Worm (Caenorhabditis elegans) whole organism, young adult: ENCODE data around the gene F53A10.2.

Experiments used
- F23B12.7 ChIP-seq: sonication (generic microtip); optimal IDR thresholded peaks from 2 replicates; lab custom pipeline; 2017; ENCODE audit warnings: missing genetic modification characterization, mild to moderate bottlenecking, missing compliant biosample characterization, antibody characterized with exemption, moderate library complexity; ENCODE audit not compliant: insufficient read depth
- F33H1.4 ChIP-seq: fragments of 200-800 bp; sonication (Bioruptor generic); IDR thresholded peaks from 2 replicates; pipeline ENCODE4 v1.3.6; 2022; ENCODE audit warnings: missing genetic modification reagents, missing genetic modification characterization, missing compliant biosample characterization
- F37B4.10 ChIP-seq: fragments of 200-800 bp; sonication (Bioruptor generic); IDR thresholded peaks from 2 replicates; pipeline ENCODE4 v1.3.6; 2022; ENCODE audit warnings: missing genetic modification characterization, missing compliant biosample characterization
- F39B2.1 ChIP-seq: fragments of 200-800 bp; sonication (Bioruptor generic); IDR thresholded peaks from 2 replicates; pipeline ENCODE4 v1.3.6; 2022; ENCODE audit warnings: missing genetic modification reagents, missing genetic modification characterization, missing compliant biosample characterization
- Y53G8AR.9 ChIP-seq: fragments of 200-800 bp; sonication (Bioruptor generic); conservative IDR thresholded peaks from 2 replicates; pipeline ENCODE4 v1.3.6; 2022; ENCODE audit warnings: missing genetic modification reagents, missing genetic modification characterization, missing compliant biosample characterization
- athp-1 ChIP-seq: sonication (generic microtip); optimal IDR thresholded peaks from 2 replicates; lab custom pipeline; 2017; ENCODE audit warnings: mild to moderate bottlenecking, missing genetic modification characterization, missing compliant biosample characterization
- attf-3 ChIP-seq: fragments of 200-800 bp; sonication (Bioruptor generic); conservative IDR thresholded peaks from 2 replicates; pipeline ENCODE4 v1.3.6; 2022; ENCODE audit warnings: missing genetic modification reagents, missing genetic modification characterization, missing compliant biosample characterization
- dox-1 ChIP-seq: fragments of 200-800 bp; sonication (Bioruptor generic); IDR thresholded peaks from 2 replicates; pipeline ENCODE4 v1.3.6; 2022; ENCODE audit warnings: missing genetic modification reagents, missing genetic modification characterization, missing compliant biosample characterization
- efl-1 ChIP-seq: fragments of 150-350 bp; optimal IDR thresholded peaks from 2 replicates; lab custom pipeline; 2014; ENCODE audit warnings: missing biosample characterization, missing genetic modification reagents, missing genetic modification characterization
- egl-18 ChIP-seq: fragments of 200-800 bp; sonication (Bioruptor generic); IDR thresholded peaks from 2 replicates; pipeline ENCODE4 v1.3.6; 2022; ENCODE audit warnings: missing genetic modification reagents, missing genetic modification characterization, missing compliant biosample characterization
- ekl-4 ChIP-seq: fragments of 200-800 bp; sonication (Bioruptor generic); IDR thresholded peaks from 2 replicates; pipeline ENCODE4 v1.3.6; 2022; ENCODE audit warnings: missing genetic modification reagents, missing genetic modification characterization, missing compliant biosample characterization
- hmg-20 ChIP-seq: fragments of 200-800 bp; sonication (Bioruptor generic); IDR thresholded peaks from 2 replicates; pipeline ENCODE4 v1.3.6; 2022; ENCODE audit warnings: missing genetic modification reagents, missing genetic modification characterization, missing compliant biosample characterization
- hsf-1 ChIP-seq: fragments of 200-800 bp; sonication (Bioruptor generic); IDR thresholded peaks from 2 replicates; pipeline ENCODE4 v1.3.6; 2022; ENCODE audit warnings: missing genetic modification reagents, missing genetic modification characterization, missing compliant biosample characterization
- let-607 ChIP-seq, 2 experiments: fragments of 200-800 bp in 1 of 2; sonication (Bioruptor generic) in 1 of 2; sonication (generic microtip) in 1 of 2; optimal IDR thresholded peaks; 2 replicates each; lab custom pipeline; 2016 to 2018; ENCODE audit warnings: mild to moderate bottlenecking in 2 of 2, missing compliant biosample characterization in 2 of 2, missing genetic modification characterization in 2 of 2, moderate library complexity in 2 of 2, missing genotype in 1 of 2
- lin-26 ChIP-seq: fragments of 200-800 bp; sonication (Bioruptor generic); IDR thresholded peaks from 2 replicates; pipeline ENCODE4 v1.3.6; 2022; ENCODE audit warnings: missing genetic modification reagents, missing genetic modification characterization, missing compliant biosample characterization
- lin-35 ChIP-seq, 3 experiments: fragments of 150-350 bp in 2 of 3; sonication (generic microtip) in 1 of 3; optimal IDR thresholded peaks; 2 replicates each; lab custom pipeline; 2014 to 2018; ENCODE audit warnings: missing biosample characterization in 3 of 3, missing genetic modification characterization in 3 of 3, missing genetic modification reagents in 3 of 3
- lir-1 ChIP-seq: fragments of 200-800 bp; sonication (Bioruptor generic); conservative IDR thresholded peaks from 2 replicates; pipeline ENCODE4 v1.3.6; 2022; ENCODE audit warnings: missing genetic modification reagents, missing genetic modification characterization, missing compliant biosample characterization
- lsl-1 ChIP-seq: fragments of 200-800 bp; sonication (Bioruptor generic); optimal IDR thresholded peaks from 2 replicates; lab custom pipeline; 2018; ENCODE audit warnings: mild to moderate bottlenecking, missing genetic modification characterization, moderate library complexity, missing compliant biosample characterization
- madf-3 ChIP-seq: fragments of 200-800 bp; sonication (Bioruptor generic); IDR thresholded peaks from 2 replicates; pipeline ENCODE4 v1.3.6; 2022; ENCODE audit warnings: missing genetic modification reagents, missing genetic modification characterization, missing compliant biosample characterization
- madf-6 ChIP-seq: fragments of 200-800 bp; sonication (Bioruptor generic); IDR thresholded peaks from 2 replicates; pipeline ENCODE4 v1.3.6; 2022; ENCODE audit warnings: missing genetic modification reagents, missing genetic modification characterization, missing compliant biosample characterization
- madf-8 ChIP-seq: fragments of 200-800 bp; sonication (Bioruptor generic); conservative IDR thresholded peaks from 2 replicates; pipeline ENCODE4 v1.3.6; 2022; ENCODE audit warnings: missing genetic modification reagents, missing genetic modification characterization, missing compliant biosample characterization
- mcd-1 ChIP-seq: fragments of 200-800 bp; sonication (Bioruptor generic); IDR thresholded peaks from 2 replicates; pipeline ENCODE4 v1.3.6; 2022; ENCODE audit warnings: missing genetic modification reagents, missing genetic modification characterization, missing compliant biosample characterization
- mel-28 ChIP-seq: sonication (generic microtip); optimal IDR thresholded peaks from 2 replicates; lab custom pipeline; 2016; ENCODE audit warnings: borderline replicate concordance, mild to moderate bottlenecking, missing genetic modification characterization, missing compliant biosample characterization
- nfya-1 ChIP-seq: sonication (generic microtip); optimal IDR thresholded peaks from 2 replicates; lab custom pipeline; 2017; ENCODE audit warnings: antibody characterized with exemption, missing compliant biosample characterization, missing genetic modification characterization, borderline replicate concordance; ENCODE audit not compliant: insufficient read depth
- nhr-27 ChIP-seq: fragments of 200-800 bp; sonication (Bioruptor generic); optimal IDR thresholded peaks from 2 replicates; lab custom pipeline; 2018; ENCODE audit warnings: mild to moderate bottlenecking, missing genetic modification characterization, moderate library complexity, missing compliant biosample characterization
- nhr-90 ChIP-seq: sonication (generic microtip); optimal IDR thresholded peaks from 2 replicates; lab custom pipeline; 2016; ENCODE audit warnings: missing genotype, mild to moderate bottlenecking, missing genetic modification characterization, missing compliant biosample characterization
- repo-1 ChIP-seq: sonication (generic microtip); optimal IDR thresholded peaks from 2 replicates; lab custom pipeline; 2017; ENCODE audit warnings: mild to moderate bottlenecking, missing genetic modification characterization, missing compliant biosample characterization
- rpc-1 ChIP-seq, 2 experiments: fragments of 150-350 bp in 1 of 2; sonication (generic microtip) in 1 of 2; optimal IDR thresholded peaks; 2 replicates each; lab custom pipeline; 2014 to 2018; ENCODE audit warnings: missing biosample characterization in 1 of 2, missing genetic modification characterization in 1 of 2, missing genetic modification reagents in 1 of 2, missing genotype in 1 of 2
- sdz-38 ChIP-seq: sonication (generic microtip); optimal IDR thresholded peaks from 2 replicates; lab custom pipeline; 2016; ENCODE audit warnings: missing genotype, missing genetic modification characterization, missing compliant biosample characterization
- sea-2 ChIP-seq: fragments of 200-800 bp; sonication (Bioruptor generic); IDR thresholded peaks from 2 replicates; pipeline ENCODE4 v1.3.6; 2022; ENCODE audit warnings: missing genetic modification characterization, missing compliant biosample characterization
- somi-1 ChIP-seq: fragments of 200-800 bp; sonication (Bioruptor generic); optimal IDR thresholded peaks from 2 replicates; lab custom pipeline; 2018; ENCODE audit warnings: mild to moderate bottlenecking, missing genetic modification characterization, missing compliant biosample characterization
- tbx-9 ChIP-seq: sonication (generic microtip); optimal IDR thresholded peaks from 2 replicates; lab custom pipeline; 2016; ENCODE audit warnings: borderline replicate concordance, missing genetic modification characterization, inconsistent platforms, missing compliant biosample characterization
- xnd-1 ChIP-seq: sonication (generic microtip); optimal IDR thresholded peaks from 2 replicates; lab custom pipeline; 2016; ENCODE audit warnings: missing genotype, missing genetic modification reagents, missing genetic modification characterization, missing compliant biosample characterization
- zfh-2 ChIP-seq: fragments of 200-800 bp; sonication (Bioruptor generic); conservative IDR thresholded peaks from 2 replicates; pipeline ENCODE4 v1.3.6; 2022; ENCODE audit warnings: missing genetic modification reagents, missing genetic modification characterization, missing compliant biosample characterization
- ztf-22 ChIP-seq: fragments of 200-800 bp; sonication (Bioruptor generic); optimal IDR thresholded peaks from 2 replicates; lab custom pipeline; 2018; ENCODE audit warnings: mild to moderate bottlenecking, missing genetic modification characterization, moderate library complexity, missing compliant biosample characterization
- ztf-25 ChIP-seq: fragments of 200-800 bp; sonication (Bioruptor generic); IDR thresholded peaks from 2 replicates; pipeline ENCODE4 v1.3.6; 2022; ENCODE audit warnings: missing genetic modification reagents, missing genetic modification characterization, missing compliant biosample characterization
- ztf-26 ChIP-seq: sonication (generic microtip); optimal IDR thresholded peaks from 2 replicates; lab custom pipeline; 2017; ENCODE audit warnings: missing genetic modification characterization, missing compliant biosample characterization
- ztf-6 ChIP-seq: fragments of 200-800 bp; sonication (Bioruptor generic); IDR thresholded peaks from 2 replicates; pipeline ENCODE4 v1.3.6; 2022; ENCODE audit warnings: missing genetic modification reagents, missing genetic modification characterization, missing compliant biosample characterization

The F53A10.2 gene

ce11 chrII:1152732-1153131 lies 44.4 kb upstream of the F53A10.2 start (continued):
- TF ChIP-seq Y53G8AR.9 (GFP tag; lab: Robert Waterston, UW) = peak; percentile 45; the same call in 1 of the 2 replicates
- 0 out of 2 replicates have a peak, but pooled peaks have one; percentile 28 for TF ChIP-seq ztf-25 (GFP tag; lab: Robert Waterston, UW)
- 0 out of 2 replicates have a peak, but pooled peaks have one; percentile 7 for TF ChIP-seq lin-26
- TF ChIP-seq lir-1 = no peak

ce11 chrII:1153299-1153698 lies 43.9 kb upstream of the F53A10.2 start:
- TF ChIP-seq ztf-26 (tag; lab: Kevin White, UChicago) (no peak), egl-18 (GFP tag; lab: Robert Waterston, UW) (no peak), dox-1 (GFP tag; lab: Robert Waterston, UW) (peak; percentile 41; the same call in 1 of the 2 replicates), hsf-1 (GFP tag; lab: Robert Waterston, UW) (peak; percentile 30; the same call in 1 of the 2 replicates), ztf-6 (GFP tag; lab: Robert Waterston, UW) (no peak), repo-1 (tag; lab: Kevin White, UChicago) (no peak), F37B4.10 (no peak), tbx-9 (tag; lab: Kevin White, UChicago) (no peak), lsl-1 (GFP tag; lab: Kevin White, UChicago) (peak; percentile 44), xnd-1 (peak; percentile 71), madf-3 (GFP tag; lab: Robert Waterston, UW) (0 out of 2 replicates have a peak, but pooled peaks have one; percentile 49), efl-1 (peak; percentile 23), mcd-1 (GFP tag; lab: Robert Waterston, UW) (peak; percentile 41), sdz-38 (tag; lab: Kevin White, UChicago) (no peak), attf-3 (no peak), madf-8 (GFP tag; lab: Robert Waterston, UW) (peak; percentile 89), lin-35 (GFP tag; optimal IDR thresholded peaks at IDR 0.05; lab: Kevin White, UChicago) (no peak), somi-1 (GFP tag; lab: Kevin White, UChicago) (no peak), zfh-2 (GFP tag; lab: Robert Waterston, UW) (no peak), F33H1.4 (GFP tag; lab: Robert Waterston, UW) (no peak), let-607 (tag; optimal IDR thresholded peaks at IDR 0.05; lab: Kevin White, UChicago) (no peak), ztf-22 (no peak), sea-2 (GFP tag; lab: Robert Waterston, UW) (no peak), rpc-1 (optimal IDR thresholded peaks at IDR 0.05; lab: Kevin White, UChicago) (no peak), rpc-1 (tag; optimal IDR thresholded peaks at IDR 0.05; lab: Kevin White, UChicago) (no peak), hmg-20 (GFP tag; lab: Robert Waterston, UW) (no peak), F23B12.7 (no peak), madf-6 (peak; percentile 96), athp-1 (tag; lab: Kevin White, UChicago) (no peak), F39B2.1 (GFP tag; lab: Robert Waterston, UW) (no peak), nfya-1 (tag; lab: Kevin White, UChicago) (no peak), nhr-27 (tag; lab: Kevin White, UChicago) (no peak), mel-28 (tag; lab: Kevin White, UChicago) (no peak), ekl-4 (no peak), nhr-90 (tag; lab: Kevin White, UChicago) (no peak)
- TF ChIP-seq, all 124 proteins: peak for 9
